Worm (Caenorhabditis elegans) whole organism, late embryonic: ENCODE measurements around the gene mxl-2.

Source experiments
- ama-1 ChIP-seq: fragments of 150-350 bp; optimal IDR thresholded peaks from 2 replicates; lab custom pipeline; 2014
- ceh-14 ChIP-seq: sonication (generic microtip); optimal IDR thresholded peaks from 2 replicates; lab custom pipeline; 2016; ENCODE audit warnings: missing genotype, missing genetic modification characterization, missing compliant biosample characterization
- che-1 ChIP-seq: sonication (generic microtip); optimal IDR thresholded peaks from 2 replicates; lab custom pipeline; 2016; ENCODE audit warnings: mild to moderate bottlenecking, missing genetic modification characterization, missing compliant biosample characterization
- dve-1 ChIP-seq: sonication (generic microtip); optimal IDR thresholded peaks from 2 replicates; lab custom pipeline; 2017; ENCODE audit warnings: antibody characterized with exemption, mild to moderate bottlenecking, missing genetic modification characterization, missing compliant biosample characterization
- elt-2 ChIP-seq: sonication (generic microtip); optimal IDR thresholded peaks from 2 replicates; lab custom pipeline; 2016; ENCODE audit warnings: missing genetic modification reagents, missing genetic modification characterization, missing compliant biosample characterization
- fkh-10 ChIP-seq: fragments of 150-350 bp; optimal IDR thresholded peaks from 2 replicates; lab custom pipeline; 2014; ENCODE audit warnings: missing biosample characterization, missing genetic modification reagents, missing genetic modification characterization
- hlh-6 ChIP-seq: sonication (generic microtip); optimal IDR thresholded peaks from 2 replicates; lab custom pipeline; 2016; ENCODE audit warnings: missing genotype, missing genetic modification characterization, missing compliant biosample characterization
- pag-3 ChIP-seq: sonication (generic microtip); optimal IDR thresholded peaks from 2 replicates; lab custom pipeline; 2016; ENCODE audit warnings: missing compliant biosample characterization, missing genetic modification characterization, borderline replicate concordance
- pqm-1 ChIP-seq: sonication (generic microtip); optimal IDR thresholded peaks from 2 replicates; lab custom pipeline; 2016; ENCODE audit warnings: missing genetic modification characterization, missing compliant biosample characterization
- rnt-1 ChIP-seq: sonication (generic microtip); optimal IDR thresholded peaks from 2 replicates; lab custom pipeline; 2016; ENCODE audit warnings: missing genetic modification characterization, missing compliant biosample characterization

- no peak for TF ChIP-seq pag-3 (tag; lab: Kevin White, UChicago)
- no peak for TF ChIP-seq ama-1
- no peak for TF ChIP-seq fkh-10 (GFP tag; lab: Kevin White, UChicago)
- TF ChIP-seq rnt-1 (tag; lab: Kevin White, UChicago): no peak
- no peak for TF ChIP-seq ceh-14 (tag; lab: Kevin White, UChicago)
- TF ChIP-seq elt-2: no peak
- TF ChIP-seq dve-1 (tag; lab: Kevin White, UChicago): no peak
- TF ChIP-seq pqm-1: no peak
- no peak for TF ChIP-seq hlh-6 (tag; lab: Kevin White, UChicago)
- no peak for TF ChIP-seq che-1 (tag; lab: Kevin White, UChicago)
Measured at ce11 chrIII:173501-173900, 14.4 kb downstream of the mxl-2 start, which contains the start of gene F40G9.19.
